Fruit fly (Drosophila melanogaster) whole organism, embryonic: Measurements from ENCODE around the gene dx.

Source experiments
- Atf6 ChIP-seq: fragments of 200-800 bp; sonication (Bioruptor generic); IDR thresholded peaks from 2 replicates; pipeline ENCODE4 v1.3.6; 2022; ENCODE audit warnings: missing biosample characterization, missing genetic modification characterization
- CG10366 ChIP-seq: fragments of 200-800 bp; sonication (Bioruptor generic); IDR thresholded peaks from 2 replicates; pipeline ENCODE4 v1.3.6; 2022; ENCODE audit warnings: missing biosample characterization, missing genetic modification characterization
- CG11504 ChIP-seq: fragments of 200-800 bp; sonication (Bioruptor generic); optimal IDR thresholded peaks from 3 replicates; lab custom pipeline; 2019; ENCODE audit warnings: missing biosample characterization, mild to moderate bottlenecking, missing genetic modification characterization, moderate library complexity
- CG12219 ChIP-seq: fragments of 200-800 bp; sonication (Bioruptor generic); optimal IDR thresholded peaks from 3 replicates; lab custom pipeline; 2018; ENCODE audit warnings: missing biosample characterization, mild to moderate bottlenecking, missing genetic modification characterization
- CG12236 ChIP-seq: fragments of 200-800 bp; sonication (Bioruptor generic); optimal IDR thresholded peaks from 2 replicates; lab custom pipeline; 2016; ENCODE audit warnings: missing biosample characterization, missing genetic modification characterization
- CG12391 ChIP-seq: fragments of 200-800 bp; sonication (Bioruptor generic); optimal IDR thresholded peaks from 3 replicates; lab custom pipeline; 2018; ENCODE audit warnings: missing biosample characterization, mild to moderate bottlenecking, missing genetic modification characterization, moderate library complexity
- CG14710 ChIP-seq: fragments of 200-800 bp; sonication (Bioruptor generic); optimal IDR thresholded peaks from 3 replicates; lab custom pipeline; 2019; ENCODE audit warnings: missing biosample characterization, mild to moderate bottlenecking, missing genetic modification characterization, moderate library complexity
- CG15601 ChIP-seq: fragments of 200-800 bp; sonication (Bioruptor generic); optimal IDR thresholded peaks from 3 replicates; lab custom pipeline; 2019; ENCODE audit warnings: missing biosample characterization, mild to moderate bottlenecking, missing genetic modification characterization, moderate library complexity
- CG17186 ChIP-seq: fragments of 200-800 bp; sonication (Bioruptor generic); optimal IDR thresholded peaks from 3 replicates; lab custom pipeline; 2017; ENCODE audit warnings: missing biosample characterization, missing genetic modification reagents, missing genetic modification characterization
- CG2129 ChIP-seq: fragments of 200-800 bp; sonication (Bioruptor generic); IDR thresholded peaks from 2 replicates; pipeline ENCODE4 v1.3.6; 2022; ENCODE audit warnings: missing biosample characterization, missing genetic modification characterization; ENCODE audit not compliant: partially characterized antibody
- CG6813 ChIP-seq: fragments of 200-800 bp; sonication (Bioruptor generic); optimal IDR thresholded peaks from 2 replicates; lab custom pipeline; 2017; ENCODE audit warnings: missing biosample characterization, missing genetic modification characterization, mild to moderate bottlenecking, moderate library complexity, missing genetic modification reagents
- CG7556 ChIP-seq: fragments of 200-800 bp; sonication (Bioruptor generic); optimal IDR thresholded peaks from 2 replicates; lab custom pipeline; 2017; ENCODE audit warnings: missing biosample characterization, mild to moderate bottlenecking, missing genetic modification characterization
- CG7987 ChIP-seq: fragments of 200-800 bp; sonication (Bioruptor generic); optimal IDR thresholded peaks from 2 replicates; lab custom pipeline; 2018; ENCODE audit warnings: missing biosample characterization, mild to moderate bottlenecking, missing genetic modification characterization, moderate library complexity
- CG8281 ChIP-seq: fragments of 200-800 bp; sonication (Bioruptor generic); optimal IDR thresholded peaks from 2 replicates; lab custom pipeline; 2018; ENCODE audit warnings: missing biosample characterization, mild to moderate bottlenecking, missing genetic modification characterization, moderate library complexity
- CG8478 ChIP-seq: fragments of >200 bp; optimal IDR thresholded peaks from 2 replicates; lab custom pipeline; 2018
- CG8765 ChIP-seq: fragments of 200-800 bp; sonication (Bioruptor generic); IDR thresholded peaks from 2 replicates; pipeline ENCODE4 v1.3.6; 2022; ENCODE audit warnings: missing biosample characterization, missing genetic modification characterization
- CG9876 ChIP-seq: fragments of 200-800 bp; sonication (Bioruptor generic); optimal IDR thresholded peaks from 2 replicates; lab custom pipeline; 2016; ENCODE audit warnings: missing biosample characterization, missing genetic modification characterization
- CkIIα-i1 ChIP-seq: fragments of 200-800 bp; sonication (Bioruptor generic); IDR thresholded peaks from 2 replicates; pipeline ENCODE4 v1.3.6; 2022; ENCODE audit warnings: missing biosample characterization, missing genetic modification characterization
- D19B ChIP-seq: fragments of 200-800 bp; sonication (Bioruptor generic); optimal IDR thresholded peaks from 2 replicates; lab custom pipeline; 2017; ENCODE audit warnings: missing biosample characterization, mild to moderate bottlenecking, missing genetic modification characterization
- Dip2 ChIP-seq: fragments of 200-800 bp; sonication (Bioruptor generic); IDR thresholded peaks from 2 replicates; pipeline ENCODE4 v1.3.6; 2022; ENCODE audit warnings: missing biosample characterization, missing genetic modification characterization
- Doc3 ChIP-seq: fragments of 200-800 bp; sonication (Bioruptor generic); IDR thresholded peaks from 3 replicates; pipeline ENCODE4 v1.3.6; 2022; ENCODE audit warnings: missing biosample characterization, missing genetic modification characterization; ENCODE audit not compliant: partially characterized antibody
- ERR ChIP-seq: fragments of 200-800 bp; sonication (Bioruptor generic); optimal IDR thresholded peaks from 2 replicates; lab custom pipeline; 2016; ENCODE audit warnings: missing biosample characterization, missing genetic modification characterization
- Elba2 ChIP-seq: fragments of 200-800 bp; sonication (Bioruptor generic); optimal IDR thresholded peaks from 3 replicates; lab custom pipeline; 2016; ENCODE audit warnings: missing biosample characterization, missing genetic modification characterization
- Fer2 ChIP-seq: fragments of 200-800 bp; sonication (Bioruptor generic); optimal IDR thresholded peaks from 2 replicates; lab custom pipeline; 2018; ENCODE audit warnings: missing biosample characterization, mild to moderate bottlenecking, missing genetic modification characterization, moderate library complexity
- Fer3 ChIP-seq: fragments of 200-800 bp; sonication (Bioruptor generic); optimal IDR thresholded peaks from 2 replicates; lab custom pipeline; 2018; ENCODE audit warnings: missing biosample characterization, mild to moderate bottlenecking, missing genetic modification characterization, moderate library complexity
- HHEX ChIP-seq: fragments of 200-800 bp; sonication (Bioruptor generic); optimal IDR thresholded peaks from 3 replicates; lab custom pipeline; 2017; ENCODE audit warnings: missing biosample characterization, mild to moderate bottlenecking, missing genetic modification characterization, missing genetic modification reagents
- Hand ChIP-seq: fragments of 200-800 bp; sonication (Bioruptor generic); optimal IDR thresholded peaks from 2 replicates; lab custom pipeline; 2017; ENCODE audit warnings: mild to moderate bottlenecking, missing biosample characterization, missing genetic modification reagents, missing genetic modification characterization
- PHDP ChIP-seq: fragments of 200-800 bp; sonication (Bioruptor generic); optimal IDR thresholded peaks from 3 replicates; lab custom pipeline; 2018; ENCODE audit warnings: missing biosample characterization, mild to moderate bottlenecking, missing genetic modification characterization, moderate library complexity
- Side ChIP-seq: fragments of 200-800 bp; sonication (Bioruptor generic); optimal IDR thresholded peaks from 2 replicates; lab custom pipeline; 2016; ENCODE audit warnings: missing biosample characterization, missing genetic modification characterization
- Sry-β ChIP-seq: fragments of 200-800 bp; sonication (Bioruptor generic); optimal IDR thresholded peaks from 2 replicates; lab custom pipeline; 2018; ENCODE audit warnings: missing biosample characterization, mild to moderate bottlenecking, missing genetic modification characterization, moderate library complexity
- Stat92E ChIP-seq, 3 experiments: fragments of >200 bp in 2 of 3; fragments of 200-800 bp in 1 of 3; sonication (Bioruptor generic) in 1 of 3; optimal IDR thresholded peaks; 2 replicates each; lab custom pipeline; 2017 to 2019; ENCODE audit warnings: missing biosample characterization in 3 of 3, missing genetic modification characterization in 3 of 3, mild to moderate bottlenecking in 1 of 3, moderate library complexity in 1 of 3
- Usf ChIP-seq: fragments of 200-800 bp; sonication (Bioruptor generic); optimal IDR thresholded peaks from 2 replicates; lab custom pipeline; 2017; ENCODE audit warnings: missing genotype, missing biosample characterization, missing genetic modification characterization
- ash1 ChIP-seq: fragments of 200-800 bp; sonication (Bioruptor generic); optimal IDR thresholded peaks from 2 replicates; lab custom pipeline; 2018; ENCODE audit warnings: missing biosample characterization, mild to moderate bottlenecking, missing genetic modification characterization
- bab2 ChIP-seq: fragments of 200-800 bp; sonication (Bioruptor generic); optimal IDR thresholded peaks from 2 replicates; lab custom pipeline; 2016; ENCODE audit warnings: missing biosample characterization, missing genetic modification characterization
- bowl ChIP-seq: fragments of 200-800 bp; sonication (Bioruptor generic); IDR thresholded peaks from 2 replicates; pipeline ENCODE4 v1.3.6; 2022; ENCODE audit warnings: missing biosample characterization, missing genetic modification characterization
- ci ChIP-seq: fragments of 200-800 bp; sonication (Bioruptor generic); IDR thresholded peaks from 3 replicates; pipeline ENCODE4 v1.3.6; 2022; ENCODE audit warnings: missing biosample characterization, missing genetic modification characterization
- dm ChIP-seq: fragments of 200-800 bp; sonication (Bioruptor generic); optimal IDR thresholded peaks from 3 replicates; lab custom pipeline; 2016; ENCODE audit warnings: missing biosample characterization, missing genetic modification characterization
- dpn ChIP-seq, 2 experiments: fragments of 200-800 bp; sonication (Bioruptor generic); optimal IDR thresholded peaks; 3 replicates each; lab custom pipeline; 2016; ENCODE audit warnings: missing biosample characterization in 2 of 2, missing genetic modification characterization in 2 of 2
- exex ChIP-seq: fragments of 200-800 bp; sonication (Bioruptor generic); optimal IDR thresholded peaks from 4 replicates; lab custom pipeline; 2018; ENCODE audit warnings: missing biosample characterization, mild to moderate bottlenecking, missing genetic modification characterization, moderate library complexity
- ftz-f1 ChIP-seq: fragments of 200-800 bp; sonication (Bioruptor generic); optimal IDR thresholded peaks from 2 replicates; lab custom pipeline; 2016; ENCODE audit warnings: missing biosample characterization, missing genetic modification characterization
- h ChIP-seq: fragments of >200 bp; optimal IDR thresholded peaks from 2 replicates; lab custom pipeline; 2017
- lbe ChIP-seq: fragments of 200-800 bp; sonication (Bioruptor generic); optimal IDR thresholded peaks from 2 replicates; lab custom pipeline; 2016; ENCODE audit warnings: missing biosample characterization, mild to moderate bottlenecking, missing genetic modification characterization
- lilli ChIP-seq: fragments of 200-800 bp; sonication (Bioruptor generic); optimal IDR thresholded peaks from 3 replicates; lab custom pipeline; 2016; ENCODE audit warnings: missing biosample characterization, missing genetic modification characterization
- nerfin-1 ChIP-seq: fragments of 200-800 bp; sonication (Bioruptor generic); optimal IDR thresholded peaks from 3 replicates; lab custom pipeline; 2019; ENCODE audit warnings: missing biosample characterization, mild to moderate bottlenecking, missing genetic modification characterization, moderate library complexity
- onecut ChIP-seq: fragments of 200-800 bp; sonication (Bioruptor generic); IDR thresholded peaks from 2 replicates; pipeline ENCODE4 v1.3.6; 2022; ENCODE audit warnings: missing biosample characterization, missing genetic modification characterization
- pho ChIP-seq: fragments of 200-800 bp; sonication (Bioruptor generic); optimal IDR thresholded peaks from 2 replicates; lab custom pipeline; 2016; ENCODE audit warnings: missing biosample characterization, missing genetic modification characterization
- phol ChIP-seq: fragments of 200-800 bp; sonication (Bioruptor generic); optimal IDR thresholded peaks from 3 replicates; lab custom pipeline; 2018; ENCODE audit warnings: missing biosample characterization, mild to moderate bottlenecking, missing genetic modification characterization, moderate library complexity
- repo ChIP-seq: fragments of 200-800 bp; sonication (Bioruptor generic); optimal IDR thresholded peaks from 2 replicates; lab custom pipeline; 2016; ENCODE audit warnings: missing biosample characterization, missing genetic modification characterization
- sim ChIP-seq: fragments of 200-800 bp; sonication (Bioruptor generic); IDR thresholded peaks from 2 replicates; pipeline ENCODE4 v1.3.6; 2022; ENCODE audit warnings: missing biosample characterization, missing genetic modification characterization
- trem ChIP-seq: fragments of 200-800 bp; optimal IDR thresholded peaks from 3 replicates; lab custom pipeline; 2019; ENCODE audit warnings: missing biosample characterization, mild to moderate bottlenecking, missing genetic modification characterization, moderate library complexity

Gene dx

DNA sequence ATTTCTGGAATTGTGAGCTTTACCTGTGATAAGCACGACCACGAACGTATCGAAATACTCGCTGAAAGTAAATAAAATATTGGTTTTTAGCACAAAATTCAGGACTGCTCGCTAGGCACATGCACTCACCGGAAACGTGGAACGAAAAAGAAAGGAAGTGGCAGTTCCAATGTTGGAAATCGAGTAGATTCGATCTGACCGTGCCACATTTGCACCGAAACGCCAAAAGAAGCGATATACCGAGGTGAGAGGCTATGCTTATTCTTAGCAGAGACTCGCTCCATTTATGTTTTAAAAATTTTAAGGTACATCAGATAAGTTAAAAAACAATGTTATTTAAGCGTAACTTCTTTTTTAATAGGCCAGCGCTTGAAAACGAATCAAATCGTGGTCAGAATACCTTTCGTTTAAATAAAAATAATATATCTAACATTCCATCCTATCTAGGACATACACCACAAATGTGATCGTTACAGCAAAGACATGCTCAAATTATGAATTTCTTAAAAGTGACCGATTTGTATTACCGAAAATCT is 630 bp upstream of the dx start, which contains the start of gene RpL7A (continued):
- TF ChIP-seq D19B (GFP tag; lab: Kevin White, UChicago), result no peak
- TF ChIP-seq CG10366 (GFP tag; lab: Robert Waterston, UW), result peak; percentile 39; the same call in 1 of the 2 replicates
- TF ChIP-seq Hand (GFP tag; lab: Kevin White, UChicago), result peak; percentile 67
- TF ChIP-seq CG12391 (tag; lab: Kevin White, UChicago), result peak; percentile 12
- TF ChIP-seq HHEX (GFP tag; lab: Kevin White, UChicago), result peak; percentile 77
- peak; percentile 73 for TF ChIP-seq phol (tag; lab: Kevin White, UChicago)
- TF ChIP-seq CG8281 (tag; lab: Kevin White, UChicago), result peak; percentile 13
- peak; percentile 15 for TF ChIP-seq CG17186
- no peak for TF ChIP-seq exex (tag; lab: Kevin White, UChicago)
- peak; percentile 94 for TF ChIP-seq ci (GFP tag; lab: Robert Waterston, UW)
- TF ChIP-seq h (lab: Kevin White, UChicago), result no peak
- TF ChIP-seq Fer2 (tag; lab: Kevin White, UChicago), result no peak
- peak; percentile 61 for TF ChIP-seq Fer3
- TF ChIP-seq CG7987, result peak; percentile 89
- no peak for TF ChIP-seq ftz-f1
- peak; percentile 14 for TF ChIP-seq pho (GFP tag; lab: Kevin White, UChicago)
- peak; percentile 51 for TF ChIP-seq CG6813
- TF ChIP-seq Side (GFP tag; lab: Kevin White, UChicago), result peak; percentile 66
- TF ChIP-seq CG7556 (GFP tag; lab: Kevin White, UChicago), result peak; percentile 34
- TF ChIP-seq onecut (GFP tag; lab: Robert Waterston, UW), result peak; percentile 73
- no peak for TF ChIP-seq Dip2 (GFP tag; lab: Robert Waterston, UW)
- peak; percentile 29 for TF ChIP-seq ash1 (GFP tag; lab: Kevin White, UChicago)
- peak; percentile 71 for TF ChIP-seq CG12219 (GFP tag; lab: Kevin White, UChicago)
- no peak for TF ChIP-seq lilli (GFP tag; lab: Kevin White, UChicago)
- TF ChIP-seq bab2, result no peak
- peak in 1 of 2 experiments; percentile 61 for TF ChIP-seq dpn (GFP tag; optimal IDR thresholded peaks at IDR 0.05; lab: Kevin White, UChicago)
- peak; percentile 51 for TF ChIP-seq repo (GFP tag; lab: Kevin White, UChicago)
- TF ChIP-seq Sry-β, result no peak
- TF ChIP-seq CG14710 (tag; lab: Kevin White, UChicago), result peak; percentile 88
- no peak for TF ChIP-seq Elba2 (GFP tag; lab: Kevin White, UChicago)
- TF ChIP-seq CG11504 (tag; lab: Kevin White, UChicago), result peak; percentile 48
- peak; percentile 25 for TF ChIP-seq CG9876 (GFP tag; lab: Kevin White, UChicago)
- peak; percentile 64 for TF ChIP-seq CG8478 (lab: Kevin White, UChicago)
- TF ChIP-seq bowl, result no peak
- TF ChIP-seq ERR, result no peak
- no peak for TF ChIP-seq lbe (GFP tag; lab: Kevin White, UChicago)
- TF ChIP-seq CG2129 (GFP tag; lab: Robert Waterston, UW), result no peak
- peak in 1 of 3 experiments; percentile 19 for TF ChIP-seq Stat92E (GFP tag; optimal IDR thresholded peaks at IDR 0.05; lab: Kevin White, UChicago)
- TF ChIP-seq nerfin-1 (tag; lab: Kevin White, UChicago), result peak; percentile 57
- TF ChIP-seq CG8765 (GFP tag; lab: Robert Waterston, UW), result no peak
- TF ChIP-seq Usf (GFP tag; lab: Kevin White, UChicago), result peak; percentile 51
- TF ChIP-seq CG12236 (GFP tag; lab: Kevin White, UChicago), result peak; percentile 59
- peak; percentile 25 for TF ChIP-seq trem (tag; lab: Kevin White, UChicago)
- peak; percentile 2 for TF ChIP-seq CG15601 (tag; lab: Kevin White, UChicago)
- TF ChIP-seq dm, result peak; percentile 64
- peak; percentile 50; the same call in 1 of the 2 replicates for TF ChIP-seq sim (GFP tag; lab: Robert Waterston, UW)
- peak; percentile 67 for TF ChIP-seq PHDP (tag; lab: Kevin White, UChicago)
- TF ChIP-seq CkIIα-i1 (GFP tag; lab: Robert Waterston, UW), result no peak
- TF ChIP-seq Doc3, result no peak
- peak; percentile 46; the same call in 1 of the 2 replicates for TF ChIP-seq Atf6
